Fruit fly (Drosophila melanogaster): Measurements from ENCODE around the gene Bdbt.

The Bdbt gene

dm6 chr3R:21097631-21098117, 21.0 kb downstream of the Bdbt start, which contains the start of gene RhoGAP93B (continued):
- TF ChIP-seq zfh2 (GFP tag; optimal IDR thresholded peaks at IDR 0.05) (peak; percentile 92), Poxn (GFP tag; IDR thresholded peaks at IDR 0.05) (no peak; the same call in 1 of the 2 replicates), CG17829 (tag; optimal IDR thresholded peaks at IDR 0.05) (peak; percentile 88), Fer3 (tag; optimal IDR thresholded peaks at IDR 0.05) (peak; percentile 82), CG13894 (tag; optimal IDR thresholded peaks at IDR 0.05) (no peak), CG2120 (GFP tag; optimal IDR thresholded peaks at IDR 0.05) (peak; percentile 95), B-H1 (GFP tag; IDR thresholded peaks at IDR 0.05) (peak; percentile 82), CG8944 (GFP tag; optimal IDR thresholded peaks at IDR 0.05) (peak; percentile 81), fd102C (GFP tag; optimal IDR thresholded peaks at IDR 0.05) (peak; percentile 48), CG11247 (GFP tag; IDR thresholded peaks at IDR 0.05) (peak; percentile 89), Lhr (GFP tag; optimal IDR thresholded peaks at IDR 0.05) (peak; percentile 94), aop (GFP tag; IDR thresholded peaks at IDR 0.05) (peak; percentile 91), HLH3B (GFP tag; IDR thresholded peaks at IDR 0.05) (peak; percentile 93), bigmax (GFP tag; optimal IDR thresholded peaks at IDR 0.05) (no peak), NC2α (GFP tag; optimal IDR thresholded peaks at IDR 0.05) (peak; percentile 69), CG43689 (GFP tag; IDR thresholded peaks at IDR 0.05) (no peak), CG18011 (GFP tag; optimal IDR thresholded peaks at IDR 0.05) (peak; percentile 78), gsb-n (tag; optimal IDR thresholded peaks at IDR 0.05) (no peak), bbx (GFP tag; IDR thresholded peaks at IDR 0.05; ENCODE audit: partially characterized antibody) (peak; percentile 100), E2f2 (GFP tag; IDR thresholded peaks at IDR 0.05) (peak; percentile 84), en (GFP tag; optimal IDR thresholded peaks at IDR 0.05) (peak; percentile 55), Usf (GFP tag; optimal IDR thresholded peaks at IDR 0.05) (peak; percentile 34), CG31365 (tag; optimal IDR thresholded peaks at IDR 0.05) (peak; percentile 47), CG14710 (tag; optimal IDR thresholded peaks at IDR 0.05) (peak; percentile 94), CG10543 (GFP tag; optimal IDR thresholded peaks at IDR 0.05) (peak; percentile 85), Kr (GFP tag; optimal IDR thresholded peaks at IDR 0.05) (no peak), CG12071 (GFP tag; optimal IDR thresholded peaks at IDR 0.05) (no peak), CG3847 (GFP tag; IDR thresholded peaks at IDR 0.05) (peak; percentile 92), nom (GFP tag; optimal IDR thresholded peaks at IDR 0.05) (peak; percentile 55), CG17612 (GFP tag; IDR thresholded peaks at IDR 0.05) (peak; percentile 78), btn (GFP tag; optimal IDR thresholded peaks at IDR 0.05) (peak; percentile 86), CTCF (GFP tag; optimal IDR thresholded peaks at IDR 0.05) (peak; percentile 44), CG1233 (GFP tag; optimal IDR thresholded peaks at IDR 0.05) (peak; percentile 69), CG10366 (GFP tag; IDR thresholded peaks at IDR 0.05) (peak; percentile 84), CG15269 (tag; optimal IDR thresholded peaks at IDR 0.05) (no peak), CG6272 (GFP tag; IDR thresholded peaks at IDR 0.05) (peak; percentile 96), bsh (GFP tag; optimal IDR thresholded peaks at IDR 0.05) (peak in 1 of 2 experiments; percentile 78), gem (tag; optimal IDR thresholded peaks at IDR 0.05) (peak; percentile 80), phol (tag; optimal IDR thresholded peaks at IDR 0.05) (peak; percentile 87), tna (GFP tag; IDR thresholded peaks at IDR 0.05; ENCODE audit: partially characterized antibody) (peak; percentile 100), chinmo (GFP tag; IDR thresholded peaks at IDR 0.05; ENCODE audit: partially characterized antibody) (peak; percentile 100), CG17361 (GFP tag; IDR thresholded peaks at IDR 0.05) (peak; percentile 84), CG4820 (GFP tag; optimal IDR thresholded peaks at IDR 0.05) (peak; percentile 56), cad (GFP tag; optimal IDR thresholded peaks at IDR 0.05) (no peak), Atf3 (GFP tag; optimal IDR thresholded peaks at IDR 0.05) (peak; percentile 86), sima (GFP tag; optimal IDR thresholded peaks at IDR 0.05) (peak; percentile 71), sens (GFP tag) (peak; percentile 98), CG4328 (GFP tag; optimal IDR thresholded peaks at IDR 0.05) (peak; percentile 71), CG9817 (tag; optimal IDR thresholded peaks at IDR 0.05) (peak; percentile 77), bcd (GFP tag; optimal IDR thresholded peaks at IDR 0.05) (peak; percentile 70), H2.0 (GFP tag; IDR thresholded peaks at IDR 0.05) (peak; percentile 78)
